Fruit fly (Drosophila melanogaster): ENCODE measurements around the gene CG13950.

DNA sequence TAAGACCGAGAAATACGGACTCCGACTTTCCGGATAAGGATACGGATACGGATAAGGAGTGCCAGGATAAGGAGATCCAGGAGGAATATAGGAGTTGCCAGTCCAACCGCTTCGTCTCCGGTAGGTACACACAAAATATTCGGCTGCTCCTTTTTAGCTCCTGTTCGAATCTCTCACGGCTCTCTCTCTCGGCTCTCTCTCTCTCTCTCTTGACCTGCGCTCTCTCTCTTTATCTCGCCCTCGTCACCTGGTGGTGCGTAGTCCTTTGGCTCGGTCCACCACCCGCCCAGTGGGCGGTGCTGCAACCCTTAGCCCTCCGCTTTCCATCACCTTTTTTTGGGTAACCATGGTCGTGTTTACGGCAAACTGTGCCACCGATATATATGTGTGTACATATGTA, 33.6 kb upstream of the CG13950 start:
- no peak for TF ChIP-seq insv (optimal IDR thresholded peaks at IDR 0.05)
- no peak for TF ChIP-seq Myc (optimal IDR thresholded peaks at IDR 0.05)
- TF ChIP-seq ttk (optimal IDR thresholded peaks at IDR 0.05) = no peak
